Fruit fly (Drosophila melanogaster) whole organism, embryonic: ENCODE results near the gene CG1983.

Experiments used
- CG12744 ChIP-seq: fragments of 200-800 bp; sonication (Bioruptor generic); optimal IDR thresholded peaks from 2 replicates; lab custom pipeline; 2016; ENCODE audit warnings: missing biosample characterization, missing genetic modification characterization
- CG1529 ChIP-seq: fragments of 200-800 bp; sonication (Bioruptor generic); optimal IDR thresholded peaks from 3 replicates; lab custom pipeline; 2018; ENCODE audit warnings: missing biosample characterization, missing genetic modification characterization
- CG1602 ChIP-seq: fragments of 200-800 bp; sonication (Bioruptor generic); optimal IDR thresholded peaks from 3 replicates; lab custom pipeline; 2016; ENCODE audit warnings: missing biosample characterization, missing genetic modification characterization
- CG16813 ChIP-seq: fragments of 200-800 bp; sonication (Bioruptor generic); IDR thresholded peaks from 3 replicates; pipeline ENCODE4 v1.3.6; 2022; ENCODE audit warnings: missing biosample characterization, missing genetic modification characterization; ENCODE audit not compliant: partially characterized antibody
- CG18476 ChIP-seq: fragments of 200-800 bp; sonication (Bioruptor generic); optimal IDR thresholded peaks from 2 replicates; lab custom pipeline; 2016; ENCODE audit warnings: missing biosample characterization, mild to moderate bottlenecking, missing genetic modification characterization
- CG31441 ChIP-seq: fragments of 200-800 bp; sonication (Bioruptor generic); IDR thresholded peaks from 2 replicates; pipeline ENCODE4 v1.3.6; 2022; ENCODE audit warnings: missing biosample characterization, missing genetic modification characterization
- CG8478 ChIP-seq: fragments of >200 bp; optimal IDR thresholded peaks from 2 replicates; lab custom pipeline; 2018
- Gug ChIP-seq: fragments of 200-800 bp; sonication (Bioruptor generic); IDR thresholded peaks from 4 replicates; pipeline ENCODE4 v1.3.6; 2022; ENCODE audit warnings: missing biosample characterization, missing genetic modification characterization
- fru ChIP-seq: fragments of >200 bp; optimal IDR thresholded peaks from 2 replicates; lab custom pipeline; 2017
- jumu ChIP-seq: fragments of 200-800 bp; sonication (Bioruptor generic); optimal IDR thresholded peaks from 3 replicates; lab custom pipeline; 2016; ENCODE audit warnings: missing biosample characterization, missing genetic modification characterization
- mld ChIP-seq: fragments of 200-800 bp; sonication (Bioruptor generic); IDR thresholded peaks from 3 replicates; pipeline ENCODE4 v1.3.6; 2022; ENCODE audit warnings: missing biosample characterization, missing genetic modification characterization; ENCODE audit not compliant: partially characterized antibody
- tap ChIP-seq: fragments of 200-800 bp; optimal IDR thresholded peaks from 3 replicates; lab custom pipeline; 2019; ENCODE audit warnings: missing biosample characterization, mild to moderate bottlenecking, missing genetic modification characterization, moderate library complexity
- wdn ChIP-seq: fragments of 200-800 bp; sonication (Bioruptor generic); IDR thresholded peaks from 2 replicates; pipeline ENCODE4 v1.3.6; 2022; ENCODE audit warnings: missing biosample characterization, missing genetic modification characterization

DNA sequence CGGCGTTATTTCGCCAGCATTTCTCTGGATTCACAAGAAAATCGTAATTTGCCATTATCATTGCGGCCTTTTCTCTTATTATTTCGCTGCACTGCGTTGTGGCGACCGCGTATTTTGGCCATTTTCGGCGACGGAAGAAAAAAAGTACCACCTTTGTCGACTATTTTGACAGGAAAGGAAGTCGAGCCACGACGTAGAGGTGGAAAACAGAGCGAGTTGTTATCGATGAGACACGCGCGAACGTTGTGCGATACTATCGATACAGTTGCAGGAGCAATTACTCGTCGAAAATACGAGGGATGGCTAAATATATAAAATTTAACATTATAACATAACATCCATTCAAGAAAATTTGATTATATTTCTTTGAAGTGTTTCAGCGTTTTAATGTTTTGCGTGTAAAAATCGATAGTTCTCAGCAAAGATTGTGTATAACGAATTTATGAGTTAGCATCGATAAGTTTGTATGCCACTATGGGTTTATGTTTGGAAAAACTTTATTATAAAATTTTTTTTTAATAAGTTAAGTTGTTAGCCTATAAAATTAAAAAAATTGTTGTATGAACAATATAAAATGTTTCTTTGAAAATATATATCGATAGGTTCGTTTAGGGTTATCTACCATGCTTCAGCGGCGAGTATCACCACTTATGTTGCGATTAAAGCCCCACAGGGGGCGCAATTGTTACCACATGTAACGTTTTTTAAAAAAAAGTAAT lies 31.4 kb upstream of the CG1983 start, which contains the start of gene RpS7:
- TF ChIP-seq CG1529 (GFP tag; lab: Kevin White, UChicago) (peak; percentile 58), wdn (GFP tag; lab: Robert Waterston, UW) (peak; percentile 47; the same call in 1 of the 2 replicates), fru (lab: Kevin White, UChicago) (no peak), jumu (GFP tag; lab: Kevin White, UChicago) (peak; percentile 34), tap (tag; lab: Kevin White, UChicago) (peak; percentile 62), CG8478 (lab: Kevin White, UChicago) (no peak), CG18476 (peak; percentile 29), CG16813 (GFP tag; lab: Robert Waterston, UW) (peak; percentile 98), CG12744 (GFP tag; lab: Kevin White, UChicago) (no peak), mld (peak; percentile 89), Gug (GFP tag; lab: Robert Waterston, UW) (peak; percentile 72; the same call in 3 of the 4 replicates), CG1602 (GFP tag; lab: Kevin White, UChicago) (no peak), CG31441 (GFP tag; lab: Robert Waterston, UW) (peak; percentile 79)
